Worm (Caenorhabditis elegans) whole organism, young adult: Measurements from ENCODE around the gene F36D3.16.
A peak's percentile ranks its signal among the peaks of the same experiment; 100 is the strongest.

Source experiments
- B0019.2 ChIP-seq: fragments of 200-800 bp; sonication (Bioruptor generic); conservative IDR thresholded peaks from 2 replicates; pipeline ENCODE4 v1.3.6; 2022; ENCODE audit warnings: missing genetic modification reagents, missing genetic modification characterization, missing compliant biosample characterization
- B0035.1 ChIP-seq: sonication (generic microtip); optimal IDR thresholded peaks from 2 replicates; lab custom pipeline; 2016; ENCODE audit warnings: missing genetic modification characterization, mild to moderate bottlenecking, missing compliant biosample characterization, missing genotype, missing genetic modification reagents
- B0336.3 ChIP-seq: fragments of 200-800 bp; sonication (Bioruptor generic); IDR thresholded peaks from 2 replicates; pipeline ENCODE4 v1.3.6; 2022; ENCODE audit warnings: missing genetic modification characterization, missing compliant biosample characterization
- D2030.7 ChIP-seq: fragments of 200-800 bp; sonication (Bioruptor generic); IDR thresholded peaks from 2 replicates; pipeline ENCODE4 v1.3.6; 2022; ENCODE audit warnings: missing genetic modification reagents, missing genetic modification characterization, missing compliant biosample characterization
- F23B12.7 ChIP-seq: sonication (generic microtip); optimal IDR thresholded peaks from 2 replicates; lab custom pipeline; 2017; ENCODE audit warnings: missing genetic modification characterization, mild to moderate bottlenecking, missing compliant biosample characterization, antibody characterized with exemption, moderate library complexity; ENCODE audit not compliant: insufficient read depth
- F33H1.4 ChIP-seq: fragments of 200-800 bp; sonication (Bioruptor generic); IDR thresholded peaks from 2 replicates; pipeline ENCODE4 v1.3.6; 2022; ENCODE audit warnings: missing genetic modification reagents, missing genetic modification characterization, missing compliant biosample characterization
- F37B4.10 ChIP-seq: fragments of 200-800 bp; sonication (Bioruptor generic); IDR thresholded peaks from 2 replicates; pipeline ENCODE4 v1.3.6; 2022; ENCODE audit warnings: missing genetic modification characterization, missing compliant biosample characterization
- F55B11.4 ChIP-seq: sonication (generic microtip); optimal IDR thresholded peaks from 2 replicates; lab custom pipeline; 2016; ENCODE audit warnings: missing compliant biosample characterization, missing genetic modification characterization, borderline replicate concordance; ENCODE audit not compliant: insufficient read depth
- F57A8.1 ChIP-seq: fragments of 200-800 bp; sonication (Bioruptor generic); optimal IDR thresholded peaks from 2 replicates; lab custom pipeline; 2018; ENCODE audit warnings: mild to moderate bottlenecking, missing genetic modification characterization, moderate library complexity, missing compliant biosample characterization
- F57C9.4 ChIP-seq: sonication (generic microtip); optimal IDR thresholded peaks from 2 replicates; lab custom pipeline; 2017; ENCODE audit warnings: mild to moderate bottlenecking, missing genetic modification characterization, missing compliant biosample characterization
- K11D2.4 ChIP-seq: fragments of 200-800 bp; sonication (Bioruptor generic); IDR thresholded peaks from 2 replicates; pipeline ENCODE4 v1.3.6; 2022; ENCODE audit warnings: missing genetic modification reagents, missing genetic modification characterization, missing compliant biosample characterization
- T07F8.4 ChIP-seq: sonication (generic microtip); optimal IDR thresholded peaks from 2 replicates; lab custom pipeline; 2016; ENCODE audit warnings: mild to moderate bottlenecking, missing genetic modification characterization, moderate library complexity, missing compliant biosample characterization
- Y53G8AR.9 ChIP-seq: fragments of 200-800 bp; sonication (Bioruptor generic); conservative IDR thresholded peaks from 2 replicates; pipeline ENCODE4 v1.3.6; 2022; ENCODE audit warnings: missing genetic modification reagents, missing genetic modification characterization, missing compliant biosample characterization
- Y56A3A.18 ChIP-seq: fragments of 200-800 bp; sonication (Bioruptor generic); IDR thresholded peaks from 2 replicates; pipeline ENCODE4 v1.3.6; 2022; ENCODE audit warnings: missing genetic modification reagents, missing genetic modification characterization, missing compliant biosample characterization
- ZK185.1 ChIP-seq: sonication (generic microtip); optimal IDR thresholded peaks from 2 replicates; lab custom pipeline; 2016; ENCODE audit warnings: mild to moderate bottlenecking, missing genetic modification characterization, missing compliant biosample characterization; ENCODE audit not compliant: poor library complexity, severe bottlenecking
- ama-1 ChIP-seq, 3 experiments: fragments of 150-350 bp in 1 of 3; sonication (generic microtip) in 2 of 3; optimal IDR thresholded peaks; 2 replicates each; lab custom pipeline; 2014 to 2018; ENCODE audit warnings: missing biosample characterization in 2 of 3, missing genetic modification characterization in 2 of 3, missing genetic modification reagents in 2 of 3
- athp-1 ChIP-seq: sonication (generic microtip); optimal IDR thresholded peaks from 2 replicates; lab custom pipeline; 2017; ENCODE audit warnings: mild to moderate bottlenecking, missing genetic modification characterization, missing compliant biosample characterization
- attf-3 ChIP-seq: fragments of 200-800 bp; sonication (Bioruptor generic); conservative IDR thresholded peaks from 2 replicates; pipeline ENCODE4 v1.3.6; 2022; ENCODE audit warnings: missing genetic modification reagents, missing genetic modification characterization, missing compliant biosample characterization
- attf-5 ChIP-seq: fragments of 200-800 bp; sonication (Bioruptor generic); optimal IDR thresholded peaks from 2 replicates; lab custom pipeline; 2018; ENCODE audit warnings: mild to moderate bottlenecking, missing genetic modification characterization, missing compliant biosample characterization
- cebp-1 ChIP-seq, 2 experiments: fragments of 200-800 bp in 1 of 2; sonication (Bioruptor generic) in 1 of 2; sonication (generic microtip) in 1 of 2; IDR thresholded peaks in 1 of 2; optimal IDR thresholded peaks in 1 of 2; 2 replicates each; pipeline versions ENCODE4 v1.3.6 to Lab custom; 2017 to 2022; ENCODE audit warnings: missing compliant biosample characterization in 2 of 2, missing genetic modification characterization in 2 of 2, mild to moderate bottlenecking in 1 of 2, missing genetic modification reagents in 1 of 2, moderate library complexity in 1 of 2
- ceh-40 ChIP-seq: fragments of 200-800 bp; sonication (Bioruptor generic); IDR thresholded peaks from 2 replicates; pipeline ENCODE4 v1.3.6; 2022; ENCODE audit warnings: missing genetic modification characterization, missing compliant biosample characterization
- ceh-91 ChIP-seq: fragments of 200-800 bp; sonication (Bioruptor generic); IDR thresholded peaks from 2 replicates; pipeline ENCODE4 v1.3.6; 2022; ENCODE audit warnings: missing genetic modification reagents, missing genetic modification characterization, missing compliant biosample characterization
- die-1 ChIP-seq: sonication (generic microtip); optimal IDR thresholded peaks from 2 replicates; lab custom pipeline; 2016; ENCODE audit warnings: missing genotype, mild to moderate bottlenecking, missing genetic modification characterization, missing compliant biosample characterization
- dox-1 ChIP-seq: fragments of 200-800 bp; sonication (Bioruptor generic); IDR thresholded peaks from 2 replicates; pipeline ENCODE4 v1.3.6; 2022; ENCODE audit warnings: missing genetic modification reagents, missing genetic modification characterization, missing compliant biosample characterization
- egl-44 ChIP-seq: fragments of 200-800 bp; sonication (Bioruptor generic); IDR thresholded peaks from 2 replicates; pipeline ENCODE4 v1.3.6; 2022; ENCODE audit warnings: missing genetic modification reagents, missing genetic modification characterization, missing compliant biosample characterization
- fkh-3 ChIP-seq: sonication (generic microtip); optimal IDR thresholded peaks from 2 replicates; lab custom pipeline; 2016; ENCODE audit warnings: mild to moderate bottlenecking, missing genetic modification characterization, missing compliant biosample characterization
- hlh-12 ChIP-seq: sonication (generic microtip); optimal IDR thresholded peaks from 2 replicates; lab custom pipeline; 2016; ENCODE audit warnings: missing genetic modification characterization, missing compliant biosample characterization
- lag-1 ChIP-seq: fragments of 200-800 bp; sonication (Bioruptor generic); IDR thresholded peaks from 2 replicates; pipeline ENCODE4 v1.3.6; 2022; ENCODE audit warnings: missing genetic modification reagents, missing genetic modification characterization, missing compliant biosample characterization
- let-607 ChIP-seq, 2 experiments: fragments of 200-800 bp in 1 of 2; sonication (Bioruptor generic) in 1 of 2; sonication (generic microtip) in 1 of 2; optimal IDR thresholded peaks; 2 replicates each; lab custom pipeline; 2016 to 2018; ENCODE audit warnings: mild to moderate bottlenecking in 2 of 2, missing compliant biosample characterization in 2 of 2, missing genetic modification characterization in 2 of 2, moderate library complexity in 2 of 2, missing genotype in 1 of 2
- lin-40 ChIP-seq: sonication (generic microtip); optimal IDR thresholded peaks from 2 replicates; lab custom pipeline; 2016; ENCODE audit warnings: missing genetic modification characterization, mild to moderate bottlenecking, missing compliant biosample characterization, missing genotype, missing genetic modification reagents
- lin-54 ChIP-seq: fragments of 200-800 bp; sonication (Bioruptor generic); optimal IDR thresholded peaks from 2 replicates; lab custom pipeline; 2018; ENCODE audit warnings: mild to moderate bottlenecking, missing genetic modification characterization, missing compliant biosample characterization
- lir-1 ChIP-seq: fragments of 200-800 bp; sonication (Bioruptor generic); conservative IDR thresholded peaks from 2 replicates; pipeline ENCODE4 v1.3.6; 2022; ENCODE audit warnings: missing genetic modification reagents, missing genetic modification characterization, missing compliant biosample characterization
- mcd-1 ChIP-seq: fragments of 200-800 bp; sonication (Bioruptor generic); IDR thresholded peaks from 2 replicates; pipeline ENCODE4 v1.3.6; 2022; ENCODE audit warnings: missing genetic modification reagents, missing genetic modification characterization, missing compliant biosample characterization
- mel-28 ChIP-seq: sonication (generic microtip); optimal IDR thresholded peaks from 2 replicates; lab custom pipeline; 2016; ENCODE audit warnings: borderline replicate concordance, mild to moderate bottlenecking, missing genetic modification characterization, missing compliant biosample characterization
- nhr-179 ChIP-seq: sonication (generic microtip); optimal IDR thresholded peaks from 2 replicates; lab custom pipeline; 2016; ENCODE audit warnings: mild to moderate bottlenecking, missing genetic modification characterization, missing compliant biosample characterization
- pbrm-1 ChIP-seq: fragments of 200-800 bp; sonication (Bioruptor generic); IDR thresholded peaks from 2 replicates; pipeline ENCODE4 v1.3.6; 2022; ENCODE audit warnings: missing genetic modification reagents, missing genetic modification characterization, missing compliant biosample characterization
- sea-2 ChIP-seq: fragments of 200-800 bp; sonication (Bioruptor generic); IDR thresholded peaks from 2 replicates; pipeline ENCODE4 v1.3.6; 2022; ENCODE audit warnings: missing genetic modification characterization, missing compliant biosample characterization
- snpc-1.1 ChIP-seq: sonication (generic microtip); optimal IDR thresholded peaks from 2 replicates; lab custom pipeline; 2017; ENCODE audit warnings: missing genetic modification characterization, mild to moderate bottlenecking, missing compliant biosample characterization, antibody characterized with exemption, moderate library complexity, missing genotype, missing genetic modification reagents; ENCODE audit not compliant: insufficient read depth
- snpc-4 ChIP-seq, 5 experiments: fragments of 150-350 bp in 1 of 5; sonication (generic microtip) in 4 of 5; optimal IDR thresholded peaks; 2 replicates each; lab custom pipeline; 2014 to 2018; ENCODE audit warnings: missing genetic modification characterization in 5 of 5, missing biosample characterization in 3 of 5, antibody characterized with exemption in 2 of 5, mild to moderate bottlenecking in 2 of 5, missing compliant biosample characterization in 2 of 5, missing genotype in 2 of 5, moderate library complexity in 2 of 5, missing genetic modification reagents in 1 of 5
- sptf-2 ChIP-seq: fragments of 200-800 bp; sonication (Bioruptor generic); optimal IDR thresholded peaks from 2 replicates; lab custom pipeline; 2018; ENCODE audit warnings: mild to moderate bottlenecking, missing genetic modification characterization, missing compliant biosample characterization
- tbx-9 ChIP-seq: sonication (generic microtip); optimal IDR thresholded peaks from 2 replicates; lab custom pipeline; 2016; ENCODE audit warnings: borderline replicate concordance, missing genetic modification characterization, inconsistent platforms, missing compliant biosample characterization
- unc-130 ChIP-seq: sonication (generic microtip); optimal IDR thresholded peaks from 2 replicates; lab custom pipeline; 2016; ENCODE audit warnings: missing genetic modification reagents, missing genetic modification characterization, missing compliant biosample characterization
- xnd-1 ChIP-seq: sonication (generic microtip); optimal IDR thresholded peaks from 2 replicates; lab custom pipeline; 2016; ENCODE audit warnings: missing genotype, missing genetic modification reagents, missing genetic modification characterization, missing compliant biosample characterization
- ztf-18 ChIP-seq: sonication (generic microtip); optimal IDR thresholded peaks from 2 replicates; lab custom pipeline; 2016; ENCODE audit warnings: missing genotype, mild to moderate bottlenecking, missing genetic modification characterization, missing compliant biosample characterization
- ztf-22 ChIP-seq: fragments of 200-800 bp; sonication (Bioruptor generic); optimal IDR thresholded peaks from 2 replicates; lab custom pipeline; 2018; ENCODE audit warnings: mild to moderate bottlenecking, missing genetic modification characterization, moderate library complexity, missing compliant biosample characterization

The F36D3.16 gene

ce11 chrV:16537908-16538446 lies 10.1 kb downstream of the F36D3.16 start, which contains the start of gene Y32B12B.2 (continued):
- TF ChIP-seq athp-1 (tag; lab: Kevin White, UChicago) (peak; percentile 9), F33H1.4 (GFP tag; lab: Robert Waterston, UW) (no peak), B0019.2 (no peak; the same call in none of the 2 replicates), tbx-9 (tag; lab: Kevin White, UChicago) (no peak), attf-5 (GFP tag; lab: Kevin White, UChicago) (peak; percentile 50), lir-1 (GFP tag; lab: Robert Waterston, UW) (peak; percentile 28; the same call in 1 of the 2 replicates), sptf-2 (GFP tag; lab: Kevin White, UChicago) (no peak), let-607 (tag; optimal IDR thresholded peaks at IDR 0.05; lab: Kevin White, UChicago) (peak in 1 of 2 experiments; percentile 52), snpc-4 (GFP tag; optimal IDR thresholded peaks at IDR 0.05; lab: Kevin White, UChicago) (no peak), snpc-4 (tag; optimal IDR thresholded peaks at IDR 0.05; lab: Kevin White, UChicago) (peak in 2 of 4 experiments; percentile 52 to 73), lin-40 (tag; lab: Kevin White, UChicago) (no peak), lag-1 (GFP tag; lab: Robert Waterston, UW) (no peak), ZK185.1 (tag; lab: Kevin White, UChicago) (no peak), B0035.1 (tag; lab: Kevin White, UChicago) (no peak), die-1 (tag; lab: Kevin White, UChicago) (no peak), attf-3 (GFP tag; lab: Robert Waterston, UW) (no peak; the same call in 1 of the 2 replicates), hlh-12 (tag; lab: Kevin White, UChicago) (no peak), Y53G8AR.9 (GFP tag; lab: Robert Waterston, UW) (0 out of 2 replicates have a peak, but pooled peaks have one; percentile 25), F23B12.7 (no peak), snpc-1.1 (tag; lab: Kevin White, UChicago) (no peak), nhr-179 (no peak), F57A8.1 (GFP tag; lab: Kevin White, UChicago) (no peak), F37B4.10 (GFP tag; lab: Robert Waterston, UW) (no peak), K11D2.4 (GFP tag; lab: Robert Waterston, UW) (peak; percentile 39; the same call in 1 of the 2 replicates), mel-28 (no peak), F55B11.4 (no peak), T07F8.4 (tag; lab: Kevin White, UChicago) (no peak), cebp-1 (GFP tag; IDR thresholded peaks at IDR 0.05; lab: Robert Waterston, UW) (0 out of 2 replicates have a peak, but pooled peaks have one; percentile 32), cebp-1 (tag; optimal IDR thresholded peaks at IDR 0.05; lab: Kevin White, UChicago) (no peak), ama-1 (optimal IDR thresholded peaks at IDR 0.05; lab: Kevin White, UChicago) (no peak), ama-1 (GFP tag; optimal IDR thresholded peaks at IDR 0.05; lab: Kevin White, UChicago) (no peak), unc-130 (GFP tag; lab: Kevin White, UChicago) (peak; percentile 26), ceh-91 (GFP tag; lab: Robert Waterston, UW) (peak; percentile 53), dox-1 (GFP tag; lab: Robert Waterston, UW) (peak; percentile 93), lin-54 (peak; percentile 57), fkh-3 (tag; lab: Kevin White, UChicago) (no peak), D2030.7 (peak; percentile 67; the same call in 1 of the 2 replicates), ceh-40 (GFP tag; lab: Robert Waterston, UW) (no peak), F57C9.4 (tag; lab: Kevin White, UChicago) (no peak), xnd-1 (peak; percentile 38), mcd-1 (peak; percentile 85), Y56A3A.18 (GFP tag; lab: Robert Waterston, UW) (no peak), ztf-22 (GFP tag; lab: Kevin White, UChicago) (no peak), sea-2 (GFP tag; lab: Robert Waterston, UW) (0 out of 2 replicates have a peak, but pooled peaks have one; percentile 32), ztf-18 (peak; percentile 46), B0336.3 (peak; percentile 63; the same call in 1 of the 2 replicates), pbrm-1 (GFP tag; lab: Robert Waterston, UW) (peak; percentile 68; the same call in 1 of the 2 replicates), egl-44 (GFP tag; lab: Robert Waterston, UW) (no peak)
